Worm (Caenorhabditis elegans): ENCODE results near the gene K07B1.7.

The K07B1.7 gene

DNA sequence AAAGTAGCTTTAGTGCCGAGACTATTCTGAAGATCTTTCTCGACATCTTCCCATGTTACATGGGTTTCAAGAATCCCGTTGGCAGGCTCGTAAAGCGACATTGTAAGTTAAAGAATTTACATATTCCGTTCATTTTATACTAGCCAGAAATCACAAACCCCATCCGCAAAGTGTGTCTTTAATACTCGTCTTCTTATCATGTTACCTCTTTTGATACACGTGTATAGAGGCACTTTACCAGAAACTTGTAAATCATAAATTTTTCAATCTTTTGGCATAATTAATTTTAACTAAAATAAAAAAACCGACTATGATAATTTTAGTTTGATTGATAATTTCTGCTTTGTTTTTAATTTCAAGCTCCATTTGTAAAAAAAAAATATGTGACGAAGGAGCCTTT is 24.2 kb upstream of the K07B1.7 start, which contains the start of gene E02C12.6:
E02C12.6 (minus strand) TSS at position 101 of the 400 bp plus-strand sequence.
- TF ChIP-seq C04F5.9 (tag; optimal IDR thresholded peaks at IDR 0.05): no peak
- TF ChIP-seq unc-86 (tag; optimal IDR thresholded peaks at IDR 0.05): no peak
- TF ChIP-seq ceh-63 (GFP tag; optimal IDR thresholded peaks at IDR 0.05): no peak
- no peak for TF ChIP-seq nhr-77 (tag; optimal IDR thresholded peaks at IDR 0.05)
- no peak for TF ChIP-seq hlh-17 (GFP tag; optimal IDR thresholded peaks at IDR 0.05; ENCODE audit: borderline replicate concordance)
- TF ChIP-seq mab-9 (GFP tag; IDR thresholded peaks at IDR 0.05): no peak
- TF ChIP-seq lin-13 (GFP tag; optimal IDR thresholded peaks at IDR 0.05): no peak
- TF ChIP-seq efl-1 (optimal IDR thresholded peaks at IDR 0.05): no peak
- TF ChIP-seq efl-1 (GFP tag; optimal IDR thresholded peaks at IDR 0.05 in 1 of 2): no peak
- TF ChIP-seq tlp-1 (tag; optimal IDR thresholded peaks at IDR 0.05): no peak
- no peak for TF ChIP-seq Y116A8C.19 (tag; optimal IDR thresholded peaks at IDR 0.05; ENCODE audit: borderline replicate concordance)
- TF ChIP-seq sox-4 (tag; optimal IDR thresholded peaks at IDR 0.05): no peak
- TF ChIP-seq ama-1 (optimal IDR thresholded peaks at IDR 0.05): no peak
- no peak for TF ChIP-seq lin-14 (GFP tag; optimal IDR thresholded peaks at IDR 0.05)
- no peak for TF ChIP-seq fkh-10 (GFP tag; optimal IDR thresholded peaks at IDR 0.05)
- no peak for TF ChIP-seq blmp-1 (tag; optimal IDR thresholded peaks at IDR 0.05)
- no peak for TF ChIP-seq unc-98 (GFP tag; IDR thresholded peaks at IDR 0.05)
- no peak for TF ChIP-seq pag-3 (tag; optimal IDR thresholded peaks at IDR 0.05; ENCODE audit: borderline replicate concordance, insufficient read depth)
- TF ChIP-seq nhr-84 (tag; optimal IDR thresholded peaks at IDR 0.05): no peak
- no peak for TF ChIP-seq lir-3 (tag; optimal IDR thresholded peaks at IDR 0.05; ENCODE audit: poor library complexity)
- no peak for TF ChIP-seq dsc-1 (tag; optimal IDR thresholded peaks at IDR 0.05)

DNA sequence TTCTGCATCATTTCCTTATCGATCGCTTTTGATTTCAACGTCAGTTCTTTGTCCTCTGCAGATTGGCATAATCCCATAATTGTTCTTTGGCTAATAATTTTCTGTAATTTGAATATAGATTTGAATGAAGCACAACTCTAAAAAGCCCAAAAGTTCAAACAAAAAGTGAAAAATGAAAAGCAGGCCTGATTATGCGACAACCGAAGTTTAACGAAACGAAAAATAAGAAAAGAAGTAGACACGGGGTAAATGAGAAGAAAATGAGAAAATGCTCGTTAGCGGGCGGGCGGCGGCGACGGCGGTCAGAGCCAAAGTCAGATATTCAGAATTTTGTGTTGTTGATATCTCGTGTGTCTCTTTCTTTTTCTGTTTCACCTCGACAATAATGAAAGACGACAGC is 12.9 kb upstream of the K07B1.7 start, which contains the start of gene gpa-3:
gpa-3 (minus strand) TSS at position 101 of the 400 bp plus-strand sequence.
- TF ChIP-seq nhr-71 (tag; optimal IDR thresholded peaks at IDR 0.05) (peak; percentile 11), nhr-85 (tag) (no peak)

DNA sequence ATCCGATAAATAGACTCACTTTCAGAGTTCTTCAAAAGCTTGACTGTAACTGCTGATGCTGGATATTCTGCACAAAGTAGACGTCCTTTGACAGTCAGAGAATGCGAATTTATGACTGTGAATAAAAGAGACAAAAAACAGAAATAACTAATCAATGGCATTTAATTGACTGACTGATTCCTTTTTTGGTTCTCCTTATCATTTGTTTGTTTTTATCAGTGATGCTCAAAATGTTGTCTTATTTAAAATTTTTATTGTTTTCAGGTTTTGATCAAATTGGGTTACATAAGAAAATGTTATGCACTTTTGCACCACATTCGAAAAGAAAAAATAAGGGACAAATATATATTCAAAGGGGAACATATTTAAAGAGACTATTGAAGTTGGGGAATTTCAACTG is 9.6 kb upstream of the K07B1.7 start, which contains the start of gene ttr-49:
ttr-49 (minus strand) TSS at position 171 of the 400 bp plus-strand sequence.
- TF ChIP-seq grh-1 (GFP tag; IDR thresholded peaks at IDR 0.05) (no peak), elt-2 (tag; optimal IDR thresholded peaks at IDR 0.05) (peak; percentile 41), rnt-1 (tag; optimal IDR thresholded peaks at IDR 0.05) (no peak), lin-35 (GFP tag; optimal IDR thresholded peaks at IDR 0.05) (no peak)

DNA sequence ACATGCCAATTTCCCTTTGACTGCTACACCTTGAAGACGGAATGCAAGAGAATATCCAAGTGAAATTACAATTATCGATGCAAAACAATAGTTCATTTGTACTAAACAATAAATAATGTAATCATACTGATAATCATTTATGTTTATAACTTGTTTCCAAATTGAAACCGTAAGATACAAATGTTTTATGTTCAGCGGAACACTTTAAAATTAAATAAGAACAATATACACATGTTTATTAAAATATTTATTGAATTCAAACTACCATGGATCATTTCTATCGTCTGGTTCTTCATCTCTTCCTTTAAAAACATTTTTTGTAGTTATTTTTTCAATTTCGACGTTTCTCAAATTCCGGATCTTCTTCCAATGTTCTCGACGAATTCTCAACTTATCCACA is 8.6 kb upstream of the K07B1.7 start, which contains the start of gene ttr-40:
ttr-40 (minus strand) TSS at position 101 of the 400 bp plus-strand sequence.
- TF ChIP-seq alr-1 (tag; optimal IDR thresholded peaks at IDR 0.05; ENCODE audit: borderline replicate concordance) (no peak), C34B4.2 (tag; optimal IDR thresholded peaks at IDR 0.05) (no peak), nhr-85 (tag) (no peak), grh-1 (GFP tag; IDR thresholded peaks at IDR 0.05) (no peak), isw-1 (GFP tag; IDR thresholded peaks at IDR 0.05) (no peak)

DNA sequence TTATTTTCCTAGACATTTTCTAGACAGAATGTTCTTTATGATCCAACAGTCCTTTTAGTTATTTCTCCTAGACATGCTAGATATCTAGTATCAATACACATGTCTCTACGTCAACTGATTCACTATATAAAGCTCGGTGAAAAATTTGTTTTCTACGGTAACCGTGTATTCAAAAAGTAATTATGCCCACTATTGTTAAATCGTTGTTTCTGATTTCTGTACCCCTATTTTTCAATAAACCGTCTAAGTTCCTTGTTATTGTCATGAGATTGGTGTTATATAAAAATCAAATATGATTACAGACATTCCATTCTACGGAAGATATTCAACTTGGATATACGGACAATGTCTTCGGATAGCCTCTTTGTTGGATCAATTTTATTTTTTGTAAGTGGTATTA is 6.2 kb upstream of the K07B1.7 start, which contains the start of gene srx-46:
srx-46 (plus strand) TSS at position 301 of the 400 bp plus-strand sequence.
- no peak for TF ChIP-seq C34B4.2 (tag; optimal IDR thresholded peaks at IDR 0.05)
- TF ChIP-seq nhr-76 (tag; optimal IDR thresholded peaks at IDR 0.05): no peak
- no peak for TF ChIP-seq nhr-85 (tag)
- TF ChIP-seq mab-9 (GFP tag; IDR thresholded peaks at IDR 0.05): no peak
- no peak for TF ChIP-seq nhr-237 (tag; optimal IDR thresholded peaks at IDR 0.05)
- no peak for TF ChIP-seq mef-2 (tag; optimal IDR thresholded peaks at IDR 0.05)
- TF ChIP-seq lin-15B (tag; optimal IDR thresholded peaks at IDR 0.05): no peak
- TF ChIP-seq unc-130 (tag; optimal IDR thresholded peaks at IDR 0.05): no peak
- TF ChIP-seq hlh-4 (tag; optimal IDR thresholded peaks at IDR 0.05): no peak
- no peak for TF ChIP-seq unc-30 (tag; optimal IDR thresholded peaks at IDR 0.05)
- no peak for TF ChIP-seq tbx-2 (tag; optimal IDR thresholded peaks at IDR 0.05)
- TF ChIP-seq sptf-1 (tag; optimal IDR thresholded peaks at IDR 0.05): no peak

Measured in whole organism, L1 larva.